Worm (Caenorhabditis elegans): ENCODE results near the gene pqn-68.

DNA sequence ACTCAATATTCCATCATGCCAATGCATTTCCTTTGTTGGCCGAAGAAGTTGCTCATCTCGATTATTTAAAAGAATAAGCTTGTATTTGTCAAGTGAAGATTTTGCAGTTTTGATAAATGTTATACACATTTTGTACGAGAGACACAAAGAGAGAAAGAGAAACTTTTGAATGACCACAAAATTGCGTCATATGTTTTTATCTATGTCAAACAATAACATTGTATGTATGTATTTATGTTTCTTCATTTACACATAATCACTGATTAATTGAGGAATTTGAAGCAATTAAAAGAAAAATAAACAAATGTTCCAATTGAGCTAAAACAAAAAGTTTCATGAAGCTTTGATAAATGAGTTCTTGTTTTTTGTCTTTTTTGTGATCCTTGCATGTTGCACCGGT, 10.8 kb downstream of the pqn-68 start, which contains the start of gene hrg-9:
- no peak for TF ChIP-seq ces-1 (GFP tag; optimal IDR thresholded peaks at IDR 0.05)
- TF ChIP-seq mep-1 (tag; optimal IDR thresholded peaks at IDR 0.05): no peak
- TF ChIP-seq snpc-4 (tag; optimal IDR thresholded peaks at IDR 0.05): no peak
- no peak for TF ChIP-seq pha-4 (tag; optimal IDR thresholded peaks at IDR 0.05)
- TF ChIP-seq nhr-237 (tag; optimal IDR thresholded peaks at IDR 0.05): no peak
- TF ChIP-seq lin-13 (tag; optimal IDR thresholded peaks at IDR 0.05): no peak
- TF ChIP-seq sptf-1 (tag; optimal IDR thresholded peaks at IDR 0.05): no peak
